Fruit fly (Drosophila melanogaster): Measurements from ENCODE around the gene CenG1A.

CenG1A gene

dm6 chr2L:13811323-13811722, 24.0 kb upstream of the CenG1A start, which contains the start of the genes Adat1 and CG16865 (continued):
- TF ChIP-seq sima (GFP tag; optimal IDR thresholded peaks at IDR 0.05) (no peak), CG30020 (tag; optimal IDR thresholded peaks at IDR 0.05) (no peak), knrl (GFP tag; IDR thresholded peaks at IDR 0.05; ENCODE audit: partially characterized antibody) (0 out of 3 replicates have a peak, but pooled peaks have one; percentile 15), zen2 (GFP tag; IDR thresholded peaks at IDR 0.05; ENCODE audit: partially characterized antibody) (peak; percentile 42; the same call in 1 of the 3 replicates), Sin3A (optimal IDR thresholded peaks at IDR 0.05) (peak; percentile 35), CG8290 (GFP tag; optimal IDR thresholded peaks at IDR 0.05) (no peak), CG8290 (tag; optimal IDR thresholded peaks at IDR 0.05) (no peak), Atf-2 (GFP tag; optimal IDR thresholded peaks at IDR 0.05) (no peak), Ptx1 (GFP tag; IDR thresholded peaks at IDR 0.05) (no peak), CG11723 (GFP tag; optimal IDR thresholded peaks at IDR 0.05) (no peak), fd96Cb (tag; optimal IDR thresholded peaks at IDR 0.05) (no peak), pita (GFP tag; optimal IDR thresholded peaks at IDR 0.05) (no peak), CG9876 (GFP tag; optimal IDR thresholded peaks at IDR 0.05) (no peak), Asciz (GFP tag; optimal IDR thresholded peaks at IDR 0.05) (no peak), CG7271 (tag; optimal IDR thresholded peaks at IDR 0.05) (no peak), CG2875 (GFP tag; optimal IDR thresholded peaks at IDR 0.05) (no peak), CG8089 (GFP tag; optimal IDR thresholded peaks at IDR 0.05) (no peak), CrebB (tag; optimal IDR thresholded peaks at IDR 0.05) (no peak)

- TF ChIP-seq CG8765 (GFP tag; IDR thresholded peaks at IDR 0.05) (no peak), ems (GFP tag; optimal IDR thresholded peaks at IDR 0.05) (no peak), pfk (GFP tag; optimal IDR thresholded peaks at IDR 0.05) (peak; percentile 59)
Measured at dm6 chr2L:13813156-13813555, 22.2 kb upstream of the CenG1A start, which contains the start of gene CG16888. TSS of gene CG16888 (minus strand) at chr2L:13813256.

dm6 chr2L:13813604-13814178, 21.7 kb upstream of the CenG1A start, which contains the start of gene Sos:
TSS of gene Sos (plus strand) at chr2L:13813816.
- TF ChIP-seq CG8765 (GFP tag; IDR thresholded peaks at IDR 0.05) = no peak
- 0 out of 4 replicates have a peak, but pooled peaks have one; percentile 12 for TF ChIP-seq Dll (GFP tag; IDR thresholded peaks at IDR 0.05; ENCODE audit: partially characterized antibody)
- TF ChIP-seq CG17802 (tag; optimal IDR thresholded peaks at IDR 0.05) = no peak
- TF ChIP-seq Atf6 (GFP tag; IDR thresholded peaks at IDR 0.05) = no peak
- no peak for TF ChIP-seq pnt (GFP tag; optimal IDR thresholded peaks at IDR 0.05)
- TF ChIP-seq E2f2 (GFP tag; IDR thresholded peaks at IDR 0.05) = peak; percentile 92
- TF ChIP-seq CG13287 (GFP tag; IDR thresholded peaks at IDR 0.05; ENCODE audit: partially characterized antibody) = peak; percentile 53
- TF ChIP-seq crc (GFP tag; optimal IDR thresholded peaks at IDR 0.05) = no peak
- no peak for TF ChIP-seq CG6791 (GFP tag; IDR thresholded peaks at IDR 0.05; ENCODE audit: partially characterized antibody)
- TF ChIP-seq vvl (GFP tag; IDR thresholded peaks at IDR 0.05) = 0 out of 2 replicates have a peak, but pooled peaks have one; percentile 23
- peak; percentile 53 for TF ChIP-seq CG17912 (GFP tag; optimal IDR thresholded peaks at IDR 0.05)
- TF ChIP-seq CG32767 (GFP tag; IDR thresholded peaks at IDR 0.05) = 0 out of 2 replicates have a peak, but pooled peaks have one; percentile 14
- TF ChIP-seq CG34224 (GFP tag; IDR thresholded peaks at IDR 0.05; ENCODE audit: partially characterized antibody) = 0 out of 3 replicates have a peak, but pooled peaks have one; percentile 30
- TF ChIP-seq YL-1 (GFP tag; optimal IDR thresholded peaks at IDR 0.05) = peak; percentile 94
- TF ChIP-seq CG12155 (GFP tag; optimal IDR thresholded peaks at IDR 0.05) = peak; percentile 37
- TF ChIP-seq sr (GFP tag; IDR thresholded peaks at IDR 0.05) = no peak
- peak; percentile 94 for TF ChIP-seq Dp (GFP tag; optimal IDR thresholded peaks at IDR 0.05)
- no peak for TF ChIP-seq ems (GFP tag; optimal IDR thresholded peaks at IDR 0.05)
- no peak for TF ChIP-seq CG10209 (GFP tag; optimal IDR thresholded peaks at IDR 0.05)
- peak; percentile 9 for TF ChIP-seq CG17186 (GFP tag; optimal IDR thresholded peaks at IDR 0.05)
- no peak for TF ChIP-seq CG12942 (GFP tag; optimal IDR thresholded peaks at IDR 0.05)
- TF ChIP-seq CG11560 (tag; IDR thresholded peaks at IDR 0.05) = peak; percentile 76; the same call in 2 of the 3 replicates
- TF ChIP-seq pzg (GFP tag; optimal IDR thresholded peaks at IDR 0.05) = peak; percentile 96
- TF ChIP-seq CG17568 (GFP tag; optimal IDR thresholded peaks at IDR 0.05) = no peak
- TF ChIP-seq stwl (tag; optimal IDR thresholded peaks at IDR 0.05) = peak; percentile 79
- TF ChIP-seq CG17829 (tag; optimal IDR thresholded peaks at IDR 0.05) = peak; percentile 47
- TF ChIP-seq Dref (GFP tag; IDR thresholded peaks at IDR 0.05) = peak; percentile 54
- peak; percentile 84 for TF ChIP-seq CG12659 (GFP tag; optimal IDR thresholded peaks at IDR 0.05)

All from whole organism, embryonic.